Fruit fly (Drosophila melanogaster) ovary, adult (tissue): Measurements from ENCODE around the gene Muc11A.

Experiments
- CG17801 ChIP-seq: fragments of 200-800 bp; optimal IDR thresholded peaks from 2 replicates; lab custom pipeline; 2019; ENCODE audit warnings: missing biosample characterization, mild to moderate bottlenecking, missing genetic modification characterization, moderate library complexity; ENCODE audit not compliant: partially characterized antibody

Muc11A gene

DNA sequence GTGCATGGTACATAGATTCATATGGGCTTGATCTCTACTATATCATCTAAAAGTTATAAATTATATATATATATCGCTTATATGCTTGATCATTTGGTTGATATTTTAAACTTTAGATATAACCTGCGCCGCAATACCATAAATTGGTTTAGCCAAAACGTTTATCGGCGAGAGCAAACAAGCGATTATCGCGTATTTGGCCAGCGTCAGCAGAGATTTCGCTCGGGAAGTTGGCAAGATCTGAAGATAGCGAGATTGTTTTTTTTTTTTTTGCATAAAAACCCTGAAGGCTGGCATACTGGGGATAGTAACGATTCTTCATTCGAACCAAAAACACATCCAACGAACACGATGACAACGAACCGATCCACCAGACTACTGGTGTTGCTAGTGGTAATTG, at the start of gene Muc11A:
Muc11A (plus strand) TSS at position 301 of the 400 bp plus-strand sequence.
- no peak for TF ChIP-seq CG17801 (GFP tag; lab: Kevin White, UChicago)

DNA sequence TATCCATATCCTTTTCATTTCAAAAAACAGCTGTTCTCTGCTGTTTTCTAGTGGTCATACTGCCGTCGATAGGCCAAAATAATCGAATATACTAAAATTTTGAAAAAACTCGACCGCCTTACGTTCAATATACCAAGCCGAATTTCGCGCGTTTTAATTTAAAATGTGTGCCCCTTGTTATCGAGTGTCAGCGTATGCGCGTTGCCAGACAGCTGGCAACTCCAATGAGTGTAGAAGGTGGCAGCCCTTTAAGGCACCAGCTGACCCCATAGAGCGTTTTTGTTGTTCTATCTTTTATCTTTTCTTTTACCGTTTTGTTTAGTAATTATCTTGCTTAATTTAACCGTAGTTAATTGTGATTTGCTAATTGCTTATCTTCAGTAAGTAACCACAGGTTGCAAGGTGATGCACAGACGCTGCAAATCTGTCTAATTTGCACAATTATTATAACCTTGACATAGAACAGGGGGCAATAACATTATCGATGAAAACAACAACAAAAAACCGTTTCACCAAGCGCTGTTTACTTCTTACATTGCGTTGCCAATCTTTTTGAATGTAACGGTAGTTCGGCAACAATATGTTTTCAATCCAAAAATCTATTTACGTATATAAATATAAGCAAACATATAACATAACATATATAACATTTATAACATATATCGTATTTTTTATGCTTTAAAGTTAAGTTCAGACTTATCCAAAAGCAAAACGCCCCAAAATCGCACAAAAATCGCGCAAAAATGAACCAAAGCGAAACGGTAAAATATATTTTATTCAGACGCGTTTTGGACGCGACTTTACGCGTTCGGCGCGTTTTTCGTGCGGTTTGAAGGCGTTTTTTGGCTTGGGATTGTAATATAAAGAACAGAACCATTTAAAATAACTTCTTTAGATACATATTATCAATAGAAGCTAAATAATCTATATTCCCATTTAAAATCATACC, 47.2 kb upstream of the Muc11A start, which contains the start of the genes CG1492 and regucalcin:
CG1492 (minus strand) TSS at position 63 of the 949 bp plus-strand sequence.
regucalcin (plus strand) TSS at position 229 of the 949 bp plus-strand sequence.
- TF ChIP-seq CG17801 (GFP tag; lab: Kevin White, UChicago): no peak

dm6 chrX:12013098-12013493, 46.5 kb upstream of the Muc11A start:
- TF ChIP-seq CG17801 (GFP tag; lab: Kevin White, UChicago): no peak

dm6 chrX:12014131-12014530, 45.5 kb upstream of the Muc11A start:
- TF ChIP-seq CG17801 (GFP tag; lab: Kevin White, UChicago): no peak

- peak; percentile 31 for TF ChIP-seq CG17801 (GFP tag; lab: Kevin White, UChicago)
These were observed 44.7 kb upstream of the Muc11A start for dm6 chrX:12014800-12015389.

- no peak for TF ChIP-seq CG17801 (GFP tag; lab: Kevin White, UChicago)
These were observed 41.7 kb upstream of the Muc11A start, which contains the start of gene Chrac-16 for dm6 chrX:12017815-12018439. TSS of gene Chrac-16 (minus strand) at chrX:12017961.

DNA sequence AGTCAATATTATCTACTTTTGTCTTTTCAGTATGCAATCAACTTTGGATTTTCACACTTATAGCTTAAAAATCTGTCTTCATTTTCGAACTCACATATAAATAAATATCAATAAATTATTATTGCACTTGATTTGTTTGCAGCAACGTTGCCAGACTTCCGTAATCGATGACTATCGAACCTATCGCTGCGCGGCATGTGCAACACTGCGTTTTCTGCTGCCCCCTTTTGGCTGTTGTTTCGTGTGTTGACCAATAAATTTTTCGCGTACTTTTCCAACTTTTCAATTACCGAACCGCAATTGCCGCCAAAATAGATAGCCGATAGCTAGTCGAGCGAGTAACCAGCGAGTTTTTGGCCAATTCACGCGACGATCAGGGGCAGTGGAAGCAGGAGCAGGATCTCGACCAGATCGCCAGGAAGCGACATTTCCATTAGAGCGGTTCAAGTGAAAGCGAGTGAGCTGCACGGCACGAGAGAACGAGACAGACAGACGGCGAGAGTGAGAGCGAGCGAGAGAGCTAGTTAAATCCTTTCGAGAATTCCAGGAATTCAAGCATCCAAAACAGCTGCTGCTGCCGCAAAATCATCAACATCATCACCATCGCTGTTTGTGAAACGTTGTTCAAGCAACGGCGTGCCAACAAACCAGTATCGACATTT, 41.0 kb upstream of the Muc11A start, which contains the start of gene Lsm12a:
Lsm12a (plus strand) TSS at position 201 of the 662 bp plus-strand sequence.
- no peak for TF ChIP-seq CG17801 (GFP tag; lab: Kevin White, UChicago)

dm6 chrX:12020857-12021256, 38.7 kb upstream of the Muc11A start, which contains the start of gene Tango4:
TSS of gene Tango4 (plus strand) at chrX:12021068.
- TF ChIP-seq CG17801 (GFP tag; lab: Kevin White, UChicago): no peak

- TF ChIP-seq CG17801 (GFP tag; lab: Kevin White, UChicago): no peak
These were observed 37.8 kb upstream of the Muc11A start for dm6 chrX:12021750-12022149.

DNA sequence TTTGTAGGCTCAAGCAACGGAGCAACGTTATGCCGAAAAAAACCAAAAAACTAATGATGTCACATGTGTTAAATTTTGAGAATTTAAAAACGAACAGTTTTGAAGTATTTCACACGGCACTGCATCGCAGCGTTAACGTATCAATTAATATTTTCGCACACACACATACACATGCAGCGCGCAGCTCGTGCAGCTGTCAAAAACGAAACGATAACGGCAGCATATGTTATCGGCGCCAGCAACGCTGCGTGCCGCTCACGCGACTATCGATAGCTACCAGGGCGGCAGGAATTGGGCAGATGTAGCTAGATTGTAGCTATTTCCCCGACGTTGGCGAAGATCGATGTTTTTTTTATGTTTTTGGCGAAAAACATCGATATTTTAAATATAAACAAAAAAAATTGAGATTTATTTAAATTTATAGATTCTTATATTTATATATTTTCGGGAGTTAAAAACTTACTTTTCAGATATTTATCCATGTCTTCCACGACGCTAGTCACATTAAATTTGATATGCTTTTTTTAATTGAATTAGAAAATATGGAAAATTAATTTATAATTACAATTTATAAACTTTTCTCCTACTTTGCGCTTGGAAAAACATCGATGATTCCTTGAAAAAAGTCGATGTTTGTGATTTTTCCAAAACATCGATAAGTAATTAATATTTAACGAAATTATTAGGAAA, 30.6 kb upstream of the Muc11A start, which contains the start of gene Usp7:
Usp7 (minus strand) TSS at position 208 of the 690 bp plus-strand sequence.
- peak; percentile 51 for TF ChIP-seq CG17801 (GFP tag; lab: Kevin White, UChicago)

dm6 chrX:12031400-12031799, 28.2 kb upstream of the Muc11A start, which contains the start of gene Cyp311a1:
TSS of gene Cyp311a1 (minus strand) at chrX:12031465.
- TF ChIP-seq CG17801 (GFP tag; lab: Kevin White, UChicago): no peak

dm6 chrX:12032136-12032682, 27.4 kb upstream of the Muc11A start, which contains the start of gene Cyp318a1:
TSS of gene Cyp318a1 (plus strand) at chrX:12032632.
- TF ChIP-seq CG17801 (GFP tag; lab: Kevin White, UChicago): no peak

dm6 chrX:12034713-12035112, 24.9 kb upstream of the Muc11A start:
- TF ChIP-seq CG17801 (GFP tag; lab: Kevin White, UChicago): no peak
